Fruit fly (Drosophila melanogaster) whole organism, embryonic: Measurements from ENCODE around the gene CecB.

Experiments used
- Abd-B ChIP-seq: fragments of 200-800 bp; sonication (Bioruptor generic); optimal IDR thresholded peaks from 2 replicates; lab custom pipeline; 2018; ENCODE audit warnings: missing biosample characterization, mild to moderate bottlenecking, missing genetic modification characterization, moderate library complexity
- B-H2 ChIP-seq: fragments of 200-800 bp; sonication (Bioruptor generic); optimal IDR thresholded peaks from 2 replicates; lab custom pipeline; 2018; ENCODE audit warnings: missing biosample characterization, mild to moderate bottlenecking, missing genetic modification characterization
- BEAF-32 ChIP-seq: fragments of 200-800 bp; sonication (Bioruptor generic); optimal IDR thresholded peaks from 3 replicates; lab custom pipeline; 2017; ENCODE audit warnings: missing biosample characterization, missing genetic modification characterization, mild to moderate bottlenecking, moderate library complexity, missing genetic modification reagents
- CG10431 ChIP-seq: fragments of 200-800 bp; sonication (Bioruptor generic); optimal IDR thresholded peaks from 3 replicates; lab custom pipeline; 2018; ENCODE audit warnings: missing biosample characterization, mild to moderate bottlenecking, missing genetic modification characterization
- CG11085 ChIP-seq: fragments of 200-800 bp; sonication (Bioruptor generic); IDR thresholded peaks from 2 replicates; pipeline ENCODE4 v1.3.6; 2022; ENCODE audit warnings: missing biosample characterization, missing genetic modification characterization
- CG12236 ChIP-seq: fragments of 200-800 bp; sonication (Bioruptor generic); optimal IDR thresholded peaks from 2 replicates; lab custom pipeline; 2016; ENCODE audit warnings: missing biosample characterization, missing genetic modification characterization
- CG15011 ChIP-seq: fragments of 200-800 bp; sonication (Bioruptor generic); optimal IDR thresholded peaks from 3 replicates; lab custom pipeline; 2018; ENCODE audit warnings: missing biosample characterization, mild to moderate bottlenecking, missing genetic modification characterization
- CG17802 ChIP-seq: fragments of 200-800 bp; sonication (Bioruptor generic); optimal IDR thresholded peaks from 2 replicates; lab custom pipeline; 2018; ENCODE audit warnings: missing biosample characterization, mild to moderate bottlenecking, missing genetic modification characterization, moderate library complexity
- CG17829 ChIP-seq: fragments of 200-800 bp; optimal IDR thresholded peaks from 2 replicates; lab custom pipeline; 2019; ENCODE audit warnings: missing biosample characterization, mild to moderate bottlenecking, missing genetic modification characterization, moderate library complexity
- CG2202 ChIP-seq: fragments of 200-800 bp; sonication (Bioruptor generic); optimal IDR thresholded peaks from 2 replicates; lab custom pipeline; 2018; ENCODE audit warnings: missing biosample characterization, mild to moderate bottlenecking, missing genetic modification characterization
- CG2889 ChIP-seq: fragments of 200-800 bp; sonication (Bioruptor generic); IDR thresholded peaks from 3 replicates; pipeline ENCODE4 v1.3.6; 2022; ENCODE audit warnings: missing biosample characterization, missing genetic modification characterization
- CG33213 ChIP-seq: fragments of 200-800 bp; sonication (Bioruptor generic); optimal IDR thresholded peaks from 3 replicates; lab custom pipeline; 2016; ENCODE audit warnings: missing biosample characterization, missing genetic modification characterization
- CG34422 ChIP-seq: fragments of 200-800 bp; sonication (Bioruptor generic); IDR thresholded peaks from 3 replicates; pipeline ENCODE4 v1.3.6; 2022; ENCODE audit warnings: missing biosample characterization, missing genetic modification characterization
- CG42726 ChIP-seq: fragments of 200-800 bp; sonication (Bioruptor generic); IDR thresholded peaks from 2 replicates; pipeline ENCODE4 v1.3.6; 2022; ENCODE audit warnings: missing biosample characterization, missing genetic modification characterization; ENCODE audit not compliant: partially characterized antibody
- CG8478 ChIP-seq: fragments of >200 bp; optimal IDR thresholded peaks from 2 replicates; lab custom pipeline; 2018
- CG9727 ChIP-seq: fragments of 200-800 bp; sonication (Bioruptor generic); optimal IDR thresholded peaks from 3 replicates; lab custom pipeline; 2017; ENCODE audit warnings: missing biosample characterization, mild to moderate bottlenecking, missing genetic modification characterization
- CoRest ChIP-seq: fragments of 200-800 bp; sonication (Bioruptor generic); optimal IDR thresholded peaks from 3 replicates; lab custom pipeline; 2018; ENCODE audit warnings: missing biosample characterization, mild to moderate bottlenecking, missing genetic modification characterization, moderate library complexity
- Fer2 ChIP-seq: fragments of 200-800 bp; sonication (Bioruptor generic); optimal IDR thresholded peaks from 2 replicates; lab custom pipeline; 2018; ENCODE audit warnings: missing biosample characterization, mild to moderate bottlenecking, missing genetic modification characterization, moderate library complexity
- H15 ChIP-seq: fragments of 200-800 bp; sonication (Bioruptor generic); IDR thresholded peaks from 3 replicates; pipeline ENCODE4 v1.3.6; 2022; ENCODE audit warnings: missing biosample characterization, missing genetic modification characterization
- H2.0 ChIP-seq: fragments of 200-800 bp; sonication (Bioruptor generic); IDR thresholded peaks from 2 replicates; pipeline ENCODE4 v1.3.6; 2022; ENCODE audit warnings: missing biosample characterization, missing genetic modification characterization
- Meics ChIP-seq: fragments of 200-800 bp; sonication (Bioruptor generic); optimal IDR thresholded peaks from 2 replicates; lab custom pipeline; 2017; ENCODE audit warnings: missing biosample characterization, mild to moderate bottlenecking, missing genetic modification characterization
- Ravus ChIP-seq: fragments of 200-800 bp; sonication (Bioruptor generic); IDR thresholded peaks from 2 replicates; pipeline ENCODE4 v1.3.6; 2022; ENCODE audit warnings: missing biosample characterization, missing genetic modification characterization
- Sin3A ChIP-seq: fragments of >200 bp; optimal IDR thresholded peaks from 2 replicates; lab custom pipeline; 2018
- Stat92E ChIP-seq, 3 experiments: fragments of >200 bp in 2 of 3; fragments of 200-800 bp in 1 of 3; sonication (Bioruptor generic) in 1 of 3; optimal IDR thresholded peaks; 2 replicates each; lab custom pipeline; 2017 to 2019; ENCODE audit warnings: missing biosample characterization in 3 of 3, missing genetic modification characterization in 3 of 3, mild to moderate bottlenecking in 1 of 3, moderate library complexity in 1 of 3
- TFAM ChIP-seq: fragments of 200-800 bp; sonication (Bioruptor generic); optimal IDR thresholded peaks from 2 replicates; lab custom pipeline; 2017; ENCODE audit warnings: missing biosample characterization, missing genetic modification characterization, inconsistent platforms
- abd-A ChIP-seq: fragments of 200-800 bp; sonication (Bioruptor generic); optimal IDR thresholded peaks from 3 replicates; lab custom pipeline; 2019; ENCODE audit warnings: missing biosample characterization, mild to moderate bottlenecking, missing genetic modification characterization, moderate library complexity
- bigmax ChIP-seq: fragments of 200-800 bp; sonication (Bioruptor generic); optimal IDR thresholded peaks from 2 replicates; lab custom pipeline; 2018; ENCODE audit warnings: missing biosample characterization, mild to moderate bottlenecking, missing genetic modification characterization
- bsh ChIP-seq, 2 experiments: fragments of 200-800 bp; sonication (Bioruptor generic); optimal IDR thresholded peaks; 2 replicates each; lab custom pipeline; 2017 to 2018; ENCODE audit warnings: mild to moderate bottlenecking in 2 of 2, missing biosample characterization in 2 of 2, missing genetic modification characterization in 2 of 2, moderate library complexity in 1 of 2
- crc ChIP-seq: fragments of 200-800 bp; sonication (Bioruptor generic); optimal IDR thresholded peaks from 2 replicates; lab custom pipeline; 2016; ENCODE audit warnings: missing biosample characterization, missing genetic modification characterization
- dan ChIP-seq: fragments of 200-800 bp; sonication (Bioruptor generic); IDR thresholded peaks from 2 replicates; pipeline ENCODE4 v1.3.6; 2022; ENCODE audit warnings: missing biosample characterization, missing genetic modification characterization
- dati ChIP-seq: fragments of 200-800 bp; sonication (Bioruptor generic); IDR thresholded peaks from 2 replicates; pipeline ENCODE4 v1.3.6; 2022; ENCODE audit warnings: missing biosample characterization, missing genetic modification characterization
- esg ChIP-seq: fragments of 200-800 bp; sonication (Bioruptor generic); conservative IDR thresholded peaks from 2 replicates; pipeline ENCODE4 v1.3.6; 2022; ENCODE audit warnings: missing biosample characterization, missing genetic modification characterization
- gcm ChIP-seq: fragments of 200-800 bp; sonication (Bioruptor generic); optimal IDR thresholded peaks from 2 replicates; lab custom pipeline; 2019; ENCODE audit warnings: missing biosample characterization, mild to moderate bottlenecking, missing genetic modification characterization, moderate library complexity
- grau ChIP-seq: fragments of 200-800 bp; optimal IDR thresholded peaks from 3 replicates; lab custom pipeline; 2019; ENCODE audit warnings: missing biosample characterization, mild to moderate bottlenecking, missing genetic modification characterization, moderate library complexity
- gro ChIP-seq: fragments of 200-800 bp; sonication (Bioruptor generic); optimal IDR thresholded peaks from 2 replicates; lab custom pipeline; 2016; ENCODE audit warnings: missing biosample characterization, missing genetic modification characterization
- gt ChIP-seq: fragments of 200-800 bp; sonication (Bioruptor generic); IDR thresholded peaks from 2 replicates; pipeline ENCODE4 v1.3.6; 2022; ENCODE audit warnings: missing biosample characterization, missing genetic modification characterization
- ind ChIP-seq: fragments of 200-800 bp; sonication (Bioruptor generic); optimal IDR thresholded peaks from 3 replicates; lab custom pipeline; 2016; ENCODE audit warnings: missing biosample characterization, missing genetic modification characterization
- jing ChIP-seq: fragments of 200-800 bp; sonication (Bioruptor generic); optimal IDR thresholded peaks from 2 replicates; lab custom pipeline; 2018; ENCODE audit warnings: missing biosample characterization, mild to moderate bottlenecking, missing genetic modification characterization
- maf-S ChIP-seq: fragments of 200-800 bp; sonication (Bioruptor generic); optimal IDR thresholded peaks from 2 replicates; lab custom pipeline; 2016; ENCODE audit warnings: missing biosample characterization, missing genetic modification characterization
- mam ChIP-seq: fragments of 200-800 bp; sonication (Bioruptor generic); optimal IDR thresholded peaks from 3 replicates; lab custom pipeline; 2016; ENCODE audit warnings: missing biosample characterization, missing genetic modification characterization
- mirr ChIP-seq: fragments of 200-800 bp; sonication (Bioruptor generic); optimal IDR thresholded peaks from 3 replicates; lab custom pipeline; 2018; ENCODE audit warnings: missing biosample characterization, mild to moderate bottlenecking, missing genetic modification characterization
- pb ChIP-seq: fragments of 200-800 bp; sonication (Bioruptor generic); optimal IDR thresholded peaks from 3 replicates; lab custom pipeline; 2016; ENCODE audit warnings: missing biosample characterization, missing genetic modification characterization
- pfk ChIP-seq: fragments of 200-800 bp; sonication (Bioruptor generic); optimal IDR thresholded peaks from 2 replicates; lab custom pipeline; 2018; ENCODE audit warnings: missing biosample characterization, mild to moderate bottlenecking, missing genetic modification characterization, moderate library complexity
- psq ChIP-seq: fragments of 200-800 bp; sonication (Bioruptor generic); optimal IDR thresholded peaks from 2 replicates; lab custom pipeline; 2017; ENCODE audit warnings: missing biosample characterization, missing genetic modification characterization
- pum ChIP-seq: fragments of 200-800 bp; sonication (Bioruptor generic); optimal IDR thresholded peaks from 2 replicates; lab custom pipeline; 2016; ENCODE audit warnings: missing biosample characterization, missing genetic modification characterization
- sob ChIP-seq: fragments of 200-800 bp; sonication (Bioruptor generic); IDR thresholded peaks from 2 replicates; pipeline ENCODE4 v1.3.6; 2022; ENCODE audit warnings: missing biosample characterization, missing genetic modification characterization
- ssp ChIP-seq: fragments of 200-800 bp; sonication (Bioruptor generic); IDR thresholded peaks from 2 replicates; pipeline ENCODE4 v1.3.6; 2022; ENCODE audit warnings: missing biosample characterization, missing genetic modification characterization
- tx ChIP-seq: fragments of 200-800 bp; sonication (Bioruptor generic); optimal IDR thresholded peaks from 2 replicates; lab custom pipeline; 2016; ENCODE audit warnings: missing biosample characterization, missing genetic modification characterization
- vvl ChIP-seq: fragments of 200-800 bp; sonication (Bioruptor generic); IDR thresholded peaks from 2 replicates; pipeline ENCODE4 v1.3.6; 2022; ENCODE audit warnings: missing biosample characterization, missing genetic modification characterization

The CecB gene

dm6 chr3R:30203104-30203986, 10.3 kb downstream of the CecB start (continued):
- TF ChIP-seq sob (peak; percentile 94), Meics (GFP tag; lab: Kevin White, UChicago) (peak; percentile 97), CG17802 (tag; lab: Kevin White, UChicago) (peak; percentile 87), esg (peak; percentile 97), CG42726 (no peak), CG2202 (peak; percentile 81), Ravus (peak; percentile 92), bigmax (GFP tag; lab: Kevin White, UChicago) (no peak), gro (GFP tag; lab: Kevin White, UChicago) (peak; percentile 98), CG15011 (GFP tag; lab: Kevin White, UChicago) (peak; percentile 94), dan (peak; percentile 50), ind (GFP tag; lab: Kevin White, UChicago) (peak; percentile 99), crc (GFP tag; lab: Kevin White, UChicago) (peak; percentile 95), CG33213 (GFP tag; lab: Kevin White, UChicago) (peak; percentile 97), B-H2 (peak; percentile 64), psq (GFP tag; lab: Kevin White, UChicago) (peak; percentile 94), CG12236 (GFP tag; lab: Kevin White, UChicago) (peak; percentile 82), CG11085 (GFP tag; lab: Robert Waterston, UW) (peak; percentile 86), maf-S (GFP tag; lab: Kevin White, UChicago) (peak; percentile 92), dati (GFP tag; lab: Robert Waterston, UW) (peak; percentile 65; the same call in 1 of the 2 replicates), bsh (GFP tag; optimal IDR thresholded peaks at IDR 0.05; lab: Kevin White, UChicago) (peak; percentile 22 to 89), CG10431 (peak; percentile 42), tx (peak; percentile 96), mirr (peak; percentile 89), Sin3A (lab: Kevin White, UChicago) (no peak), pb (GFP tag; lab: Kevin White, UChicago) (peak; percentile 99), CG9727 (GFP tag; lab: Kevin White, UChicago) (peak; percentile 97), gcm (GFP tag; lab: Kevin White, UChicago) (peak; percentile 81), CG2889 (GFP tag; lab: Robert Waterston, UW) (peak; percentile 73; the same call in 1 of the 3 replicates), gt (GFP tag; lab: Robert Waterston, UW) (peak; percentile 78), jing (GFP tag; lab: Kevin White, UChicago) (peak; percentile 93), pum (GFP tag; lab: Kevin White, UChicago) (peak; percentile 98), CoRest (tag; lab: Kevin White, UChicago) (peak; percentile 95), CG34422 (GFP tag; lab: Robert Waterston, UW) (peak; percentile 94), CG17829 (tag; lab: Kevin White, UChicago) (peak; percentile 91), grau (tag; lab: Kevin White, UChicago) (peak; percentile 92), ssp (GFP tag; lab: Robert Waterston, UW) (peak; percentile 85), Abd-B (GFP tag; lab: Kevin White, UChicago) (peak; percentile 97), H15 (GFP tag; lab: Robert Waterston, UW) (peak; percentile 79; the same call in 2 of the 3 replicates), BEAF-32 (GFP tag; lab: Kevin White, UChicago) (peak; percentile 28), pfk (GFP tag; lab: Kevin White, UChicago) (no peak), Stat92E (GFP tag; optimal IDR thresholded peaks at IDR 0.05; lab: Kevin White, UChicago) (peak in 1 of 3 experiments; percentile 86), Fer2 (tag; lab: Kevin White, UChicago) (peak; percentile 82), H2.0 (GFP tag; lab: Robert Waterston, UW) (peak; percentile 85), abd-A (tag; lab: Kevin White, UChicago) (peak; percentile 96), vvl (GFP tag; lab: Robert Waterston, UW) (peak; percentile 95), CG8478 (lab: Kevin White, UChicago) (no peak), mam (GFP tag; lab: Kevin White, UChicago) (peak; percentile 98), TFAM (GFP tag; lab: Kevin White, UChicago) (peak; percentile 87)
